Fruit fly (Drosophila melanogaster): ENCODE data around the gene CG9265.

DNA sequence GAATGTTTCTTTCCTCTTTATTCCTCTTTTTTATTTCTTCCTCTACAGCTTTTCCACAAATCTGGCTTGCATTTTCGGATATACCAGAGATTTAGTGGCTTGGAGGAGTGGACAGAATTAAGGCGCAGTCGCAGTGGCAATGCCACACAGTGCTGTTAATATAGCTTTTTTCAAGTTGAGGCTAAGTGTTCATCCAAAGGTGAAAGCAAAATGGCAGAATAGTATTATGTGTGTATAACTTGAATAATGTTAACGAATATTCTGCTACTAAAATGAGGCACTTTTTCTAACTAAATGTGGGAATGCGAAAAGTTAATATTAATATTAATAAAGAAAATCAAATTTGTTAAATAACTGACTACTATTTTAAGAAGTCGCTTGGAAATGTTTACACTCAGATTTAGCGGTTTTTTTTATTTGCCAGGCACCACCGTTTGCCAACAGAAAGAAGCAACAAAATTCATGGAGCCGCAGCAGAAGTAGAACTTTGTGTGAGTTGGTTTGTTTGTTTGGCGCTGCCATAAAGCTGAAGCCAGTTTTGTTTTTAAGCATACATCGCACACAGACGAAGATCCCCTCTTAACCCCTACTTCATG, 58.1 kb downstream of the CG9265 start:
- TF ChIP-seq CG7987 (GFP tag; optimal IDR thresholded peaks at IDR 0.05) (no peak), D (optimal IDR thresholded peaks at IDR 0.05) (no peak), D (GFP tag; optimal IDR thresholded peaks at IDR 0.05) (no peak), C15 (GFP tag; IDR thresholded peaks at IDR 0.05) (no peak), zf30C (GFP tag; optimal IDR thresholded peaks at IDR 0.05) (no peak)

Measured in whole organism, embryonic.